Fruit fly (Drosophila melanogaster): ENCODE results near the gene CG1835.

Gene CG1835

dm6 chrX:20643964-20644363 is 17.8 kb upstream of the CG1835 start (continued):
- TF ChIP-seq tap (tag; optimal IDR thresholded peaks at IDR 0.05) = peak; percentile 10
- 0 out of 2 replicates have a peak, but pooled peaks have one; percentile 9 for TF ChIP-seq CG6689 (GFP tag; IDR thresholded peaks at IDR 0.05)
- TF ChIP-seq CG1024 (GFP tag; IDR thresholded peaks at IDR 0.05) = no peak
- no peak for TF ChIP-seq ssp (GFP tag; IDR thresholded peaks at IDR 0.05)
- no peak for TF ChIP-seq Fer1 (GFP tag; optimal IDR thresholded peaks at IDR 0.05)
- no peak for TF ChIP-seq Meics (GFP tag; optimal IDR thresholded peaks at IDR 0.05)
- no peak for TF ChIP-seq tll (GFP tag; optimal IDR thresholded peaks at IDR 0.05)
- peak; percentile 14 for TF ChIP-seq CG2875 (GFP tag; optimal IDR thresholded peaks at IDR 0.05)
- TF ChIP-seq CG34224 (GFP tag; IDR thresholded peaks at IDR 0.05; ENCODE audit: partially characterized antibody) = no peak
- peak; percentile 9 for TF ChIP-seq CG6254 (GFP tag; optimal IDR thresholded peaks at IDR 0.05)
- TF ChIP-seq ken (GFP tag; IDR thresholded peaks at IDR 0.05) = peak; percentile 59; the same call in 1 of the 3 replicates
- TF ChIP-seq YL-1 (GFP tag; optimal IDR thresholded peaks at IDR 0.05) = no peak
- no peak for TF ChIP-seq z (GFP tag; IDR thresholded peaks at IDR 0.05)
- TF ChIP-seq Poxn (GFP tag; IDR thresholded peaks at IDR 0.05) = no peak
- TF ChIP-seq twi (tag; optimal IDR thresholded peaks at IDR 0.05) = peak; percentile 7
- TF ChIP-seq Hr78 (GFP tag; optimal IDR thresholded peaks at IDR 0.05) = no peak
- TF ChIP-seq CG14965 (GFP tag; optimal IDR thresholded peaks at IDR 0.05; ENCODE audit: borderline replicate concordance) = no peak
- peak; percentile 23 for TF ChIP-seq chn (GFP tag; optimal IDR thresholded peaks at IDR 0.05)
- no peak for TF ChIP-seq CG15514 (GFP tag; optimal IDR thresholded peaks at IDR 0.05)
- peak; percentile 73 for TF ChIP-seq dmrt11E (tag; optimal IDR thresholded peaks at IDR 0.05)
- no peak for TF ChIP-seq CG4328 (GFP tag; optimal IDR thresholded peaks at IDR 0.05)
- no peak for TF ChIP-seq corto (GFP tag; optimal IDR thresholded peaks at IDR 0.05)
- TF ChIP-seq CG10321 (GFP tag; IDR thresholded peaks at IDR 0.05) = no peak
- TF ChIP-seq CG12104 (GFP tag; optimal IDR thresholded peaks at IDR 0.05) = no peak
- TF ChIP-seq HLHmδ (GFP tag; optimal IDR thresholded peaks at IDR 0.05) = no peak
- no peak for TF ChIP-seq pan (optimal IDR thresholded peaks at IDR 0.05)
- TF ChIP-seq pan (GFP tag; optimal IDR thresholded peaks at IDR 0.05 in 1 of 2, IDR thresholded peaks at IDR 0.05 in 1 of 2) = no peak
- TF ChIP-seq CG14441 (GFP tag; IDR thresholded peaks at IDR 0.05) = no peak
- TF ChIP-seq CG17802 (tag; optimal IDR thresholded peaks at IDR 0.05) = no peak
- peak; percentile 55 for TF ChIP-seq Blimp-1 (GFP tag; optimal IDR thresholded peaks at IDR 0.05)
- TF ChIP-seq CG16813 (GFP tag; IDR thresholded peaks at IDR 0.05; ENCODE audit: partially characterized antibody) = no peak
- no peak for TF ChIP-seq Kr (GFP tag; optimal IDR thresholded peaks at IDR 0.05)
- no peak for TF ChIP-seq Hand (GFP tag; optimal IDR thresholded peaks at IDR 0.05)
- TF ChIP-seq CG13424 (tag; optimal IDR thresholded peaks at IDR 0.05) = peak; percentile 53
- TF ChIP-seq CG12659 (GFP tag; optimal IDR thresholded peaks at IDR 0.05) = peak; percentile 21
- no peak for TF ChIP-seq HLH3B (GFP tag; IDR thresholded peaks at IDR 0.05)
- no peak for TF ChIP-seq bigmax (GFP tag; optimal IDR thresholded peaks at IDR 0.05)
- no peak for TF ChIP-seq Rx (GFP tag; IDR thresholded peaks at IDR 0.05)
- no peak for TF ChIP-seq zen2 (GFP tag; IDR thresholded peaks at IDR 0.05; ENCODE audit: partially characterized antibody)
- TF ChIP-seq CG11398 (GFP tag; optimal IDR thresholded peaks at IDR 0.05) = no peak
- TF ChIP-seq Sry-δ (GFP tag; optimal IDR thresholded peaks at IDR 0.05) = no peak
- no peak for TF ChIP-seq Taf1 (GFP tag; IDR thresholded peaks at IDR 0.05)
- TF ChIP-seq tin (GFP tag; optimal IDR thresholded peaks at IDR 0.05) = peak; percentile 16
- TF ChIP-seq kah (GFP tag; optimal IDR thresholded peaks at IDR 0.05) = no peak
- no peak for TF ChIP-seq wdn (GFP tag; IDR thresholded peaks at IDR 0.05)
- TF ChIP-seq Awh (GFP tag; IDR thresholded peaks at IDR 0.05) = 0 out of 2 replicates have a peak, but pooled peaks have one; percentile 10
- peak; percentile 38 for TF ChIP-seq CG17829 (tag; optimal IDR thresholded peaks at IDR 0.05)
- TF ChIP-seq NC2α (GFP tag; optimal IDR thresholded peaks at IDR 0.05) = no peak
- no peak for TF ChIP-seq fd3F (GFP tag; optimal IDR thresholded peaks at IDR 0.05)
- peak; percentile 13 for TF ChIP-seq unpg (GFP tag; optimal IDR thresholded peaks at IDR 0.05)
